Fruit fly (Drosophila melanogaster) whole organism, embryonic: ENCODE measurements around the gene CG7963.

Experiments
- ATbp ChIP-seq: fragments of 200-800 bp; sonication (Bioruptor generic); optimal IDR thresholded peaks from 2 replicates; lab custom pipeline; 2017; ENCODE audit warnings: missing biosample characterization, mild to moderate bottlenecking, missing genetic modification characterization, missing genetic modification reagents
- Atf3 ChIP-seq: fragments of 200-800 bp; sonication (Bioruptor generic); optimal IDR thresholded peaks from 3 replicates; lab custom pipeline; 2016; ENCODE audit warnings: missing biosample characterization, missing genetic modification characterization
- Bgb ChIP-seq: fragments of 200-800 bp; sonication (Bioruptor generic); IDR thresholded peaks from 2 replicates; pipeline ENCODE4 v1.3.6; 2022; ENCODE audit warnings: missing biosample characterization, missing genetic modification characterization; ENCODE audit not compliant: partially characterized antibody
- CG1024 ChIP-seq: fragments of 200-800 bp; sonication (Bioruptor generic); IDR thresholded peaks from 2 replicates; pipeline ENCODE4 v1.3.6; 2022; ENCODE audit warnings: missing biosample characterization, missing genetic modification characterization
- CG10274 ChIP-seq: fragments of 200-800 bp; sonication (Bioruptor generic); optimal IDR thresholded peaks from 3 replicates; lab custom pipeline; 2017; ENCODE audit warnings: missing biosample characterization, mild to moderate bottlenecking, missing genetic modification characterization
- CG11093 ChIP-seq: fragments of 200-800 bp; sonication (Bioruptor generic); IDR thresholded peaks from 3 replicates; pipeline ENCODE4 v1.3.6; 2022; ENCODE audit warnings: missing biosample characterization, missing genetic modification characterization
- CG12155 ChIP-seq: fragments of 200-800 bp; sonication (Bioruptor generic); optimal IDR thresholded peaks from 3 replicates; lab custom pipeline; 2016; ENCODE audit warnings: missing biosample characterization, missing genetic modification characterization
- CG12659 ChIP-seq: fragments of 200-800 bp; sonication (Bioruptor generic); optimal IDR thresholded peaks from 3 replicates; lab custom pipeline; 2017; ENCODE audit warnings: mild to moderate bottlenecking, missing biosample characterization, missing genetic modification reagents, missing genetic modification characterization
- CG14710 ChIP-seq: fragments of 200-800 bp; sonication (Bioruptor generic); optimal IDR thresholded peaks from 3 replicates; lab custom pipeline; 2019; ENCODE audit warnings: missing biosample characterization, mild to moderate bottlenecking, missing genetic modification characterization, moderate library complexity
- CG14965 ChIP-seq: fragments of 200-800 bp; sonication (Bioruptor generic); optimal IDR thresholded peaks from 2 replicates; lab custom pipeline; 2016; ENCODE audit warnings: missing biosample characterization, missing genetic modification characterization, borderline replicate concordance
- CG15073 ChIP-seq: fragments of 200-800 bp; sonication (Bioruptor generic); optimal IDR thresholded peaks from 2 replicates; lab custom pipeline; 2016; ENCODE audit warnings: missing biosample characterization, missing genetic modification characterization
- CG17359 ChIP-seq: fragments of 200-800 bp; sonication (Bioruptor generic); optimal IDR thresholded peaks from 3 replicates; lab custom pipeline; 2018; ENCODE audit warnings: missing biosample characterization, mild to moderate bottlenecking, missing genetic modification characterization, moderate library complexity
- CG17568 ChIP-seq: fragments of 200-800 bp; sonication (Bioruptor generic); optimal IDR thresholded peaks from 2 replicates; lab custom pipeline; 2018; ENCODE audit warnings: missing biosample characterization, mild to moderate bottlenecking, missing genetic modification characterization, moderate library complexity
- CG18599 ChIP-seq: fragments of 200-800 bp; sonication (Bioruptor generic); optimal IDR thresholded peaks from 3 replicates; lab custom pipeline; 2017; ENCODE audit warnings: missing biosample characterization, missing genetic modification characterization, mild to moderate bottlenecking, moderate library complexity, missing genetic modification reagents
- CG2199 ChIP-seq: fragments of 200-800 bp; sonication (Bioruptor generic); IDR thresholded peaks from 3 replicates; pipeline ENCODE4 v1.3.6; 2022; ENCODE audit warnings: missing biosample characterization, missing genetic modification characterization
- CG2712 ChIP-seq: fragments of 200-800 bp; optimal IDR thresholded peaks from 3 replicates; lab custom pipeline; 2019; ENCODE audit warnings: missing biosample characterization, mild to moderate bottlenecking, missing genetic modification characterization, moderate library complexity
- CG2889 ChIP-seq: fragments of 200-800 bp; sonication (Bioruptor generic); IDR thresholded peaks from 3 replicates; pipeline ENCODE4 v1.3.6; 2022; ENCODE audit warnings: missing biosample characterization, missing genetic modification characterization
- CG34224 ChIP-seq: fragments of 200-800 bp; sonication (Bioruptor generic); IDR thresholded peaks from 3 replicates; pipeline ENCODE4 v1.3.6; 2022; ENCODE audit warnings: missing biosample characterization, missing genetic modification characterization; ENCODE audit not compliant: partially characterized antibody
- CG7963 ChIP-seq: fragments of 200-800 bp; sonication (Bioruptor generic); IDR thresholded peaks from 3 replicates; pipeline ENCODE4 v1.3.6; 2022; ENCODE audit warnings: missing biosample characterization, missing genetic modification characterization; ENCODE audit not compliant: partially characterized antibody
- CG8359 ChIP-seq: fragments of 200-800 bp; sonication (Bioruptor generic); optimal IDR thresholded peaks from 2 replicates; lab custom pipeline; 2017; ENCODE audit warnings: missing biosample characterization, mild to moderate bottlenecking, missing genetic modification characterization, borderline replicate concordance
- CG9817 ChIP-seq: fragments of 200-800 bp; sonication (Bioruptor generic); optimal IDR thresholded peaks from 2 replicates; lab custom pipeline; 2018; ENCODE audit warnings: missing biosample characterization, mild to moderate bottlenecking, missing genetic modification characterization, moderate library complexity
- Ets97D ChIP-seq: fragments of 200-800 bp; sonication (Bioruptor generic); optimal IDR thresholded peaks from 3 replicates; lab custom pipeline; 2016; ENCODE audit warnings: missing biosample characterization, missing genetic modification characterization
- Gsc ChIP-seq: fragments of 200-800 bp; sonication (Bioruptor generic); IDR thresholded peaks from 2 replicates; pipeline ENCODE4 v1.3.6; 2022; ENCODE audit warnings: missing biosample characterization, missing genetic modification characterization
- H2.0 ChIP-seq: fragments of 200-800 bp; sonication (Bioruptor generic); IDR thresholded peaks from 2 replicates; pipeline ENCODE4 v1.3.6; 2022; ENCODE audit warnings: missing biosample characterization, missing genetic modification characterization
- Mes4 ChIP-seq: fragments of 200-800 bp; sonication (Bioruptor generic); optimal IDR thresholded peaks from 2 replicates; lab custom pipeline; 2016; ENCODE audit warnings: missing biosample characterization, missing genetic modification characterization
- NK7.1 ChIP-seq: fragments of 200-800 bp; sonication (Bioruptor generic); optimal IDR thresholded peaks from 3 replicates; lab custom pipeline; 2016; ENCODE audit warnings: missing biosample characterization, missing genetic modification characterization
- NfI ChIP-seq: fragments of 200-800 bp; sonication (Bioruptor generic); optimal IDR thresholded peaks from 3 replicates; lab custom pipeline; 2018; ENCODE audit warnings: missing biosample characterization, mild to moderate bottlenecking, missing genetic modification characterization, moderate library complexity
- ac ChIP-seq: fragments of 200-800 bp; sonication (Bioruptor generic); optimal IDR thresholded peaks from 3 replicates; lab custom pipeline; 2017; ENCODE audit warnings: missing biosample characterization, mild to moderate bottlenecking, missing genetic modification characterization
- btn ChIP-seq: fragments of 200-800 bp; sonication (Bioruptor generic); optimal IDR thresholded peaks from 2 replicates; lab custom pipeline; 2016; ENCODE audit warnings: missing biosample characterization, missing genetic modification characterization
- crp ChIP-seq, 2 experiments: fragments of 200-800 bp; sonication (Bioruptor generic); optimal IDR thresholded peaks; 2 replicates in 1 of 2; 3 replicates in 1 of 2; lab custom pipeline; 2017; ENCODE audit warnings: missing biosample characterization in 2 of 2, missing genetic modification characterization in 2 of 2, mild to moderate bottlenecking in 1 of 2, moderate library complexity in 1 of 2
- disco-r ChIP-seq: fragments of 200-800 bp; sonication (Bioruptor generic); optimal IDR thresholded peaks from 2 replicates; lab custom pipeline; 2016; ENCODE audit warnings: missing biosample characterization, missing genetic modification characterization
- emc ChIP-seq: fragments of 200-800 bp; sonication (Bioruptor generic); optimal IDR thresholded peaks from 2 replicates; lab custom pipeline; 2016; ENCODE audit warnings: missing biosample characterization, missing genetic modification characterization
- esg ChIP-seq: fragments of 200-800 bp; sonication (Bioruptor generic); conservative IDR thresholded peaks from 2 replicates; pipeline ENCODE4 v1.3.6; 2022; ENCODE audit warnings: missing biosample characterization, missing genetic modification characterization
- ewg ChIP-seq: fragments of 200-800 bp; sonication (Bioruptor generic); optimal IDR thresholded peaks from 3 replicates; lab custom pipeline; 2017; ENCODE audit warnings: mild to moderate bottlenecking, missing biosample characterization, missing genetic modification reagents, missing genetic modification characterization
- fd102C ChIP-seq: fragments of 200-800 bp; sonication (Bioruptor generic); optimal IDR thresholded peaks from 2 replicates; lab custom pipeline; 2018; ENCODE audit warnings: missing biosample characterization, mild to moderate bottlenecking, missing genetic modification characterization, moderate library complexity
- fd64A ChIP-seq: fragments of 200-800 bp; sonication (Bioruptor generic); optimal IDR thresholded peaks from 3 replicates; lab custom pipeline; 2018; ENCODE audit warnings: missing biosample characterization, mild to moderate bottlenecking, missing genetic modification characterization
- fru ChIP-seq: fragments of >200 bp; optimal IDR thresholded peaks from 2 replicates; lab custom pipeline; 2017
- hb ChIP-seq: fragments of 200-800 bp; sonication (Bioruptor generic); IDR thresholded peaks from 3 replicates; pipeline ENCODE4 v1.3.6; 2022; ENCODE audit warnings: missing biosample characterization, missing genetic modification characterization; ENCODE audit not compliant: partially characterized antibody
- kni ChIP-seq: fragments of 200-800 bp; sonication (Bioruptor generic); optimal IDR thresholded peaks from 3 replicates; lab custom pipeline; 2017; ENCODE audit warnings: mild to moderate bottlenecking, missing biosample characterization, missing genetic modification reagents, missing genetic modification characterization
- mam ChIP-seq: fragments of 200-800 bp; sonication (Bioruptor generic); optimal IDR thresholded peaks from 3 replicates; lab custom pipeline; 2016; ENCODE audit warnings: missing biosample characterization, missing genetic modification characterization
- schlank ChIP-seq: fragments of 200-800 bp; sonication (Bioruptor generic); optimal IDR thresholded peaks from 2 replicates; lab custom pipeline; 2018; ENCODE audit warnings: missing biosample characterization, mild to moderate bottlenecking, missing genetic modification characterization
- sob ChIP-seq: fragments of 200-800 bp; sonication (Bioruptor generic); IDR thresholded peaks from 2 replicates; pipeline ENCODE4 v1.3.6; 2022; ENCODE audit warnings: missing biosample characterization, missing genetic modification characterization
- sr ChIP-seq: fragments of 200-800 bp; sonication (Bioruptor generic); IDR thresholded peaks from 3 replicates; pipeline ENCODE4 v1.3.6; 2022; ENCODE audit warnings: missing biosample characterization, missing genetic modification characterization
- tap ChIP-seq: fragments of 200-800 bp; optimal IDR thresholded peaks from 3 replicates; lab custom pipeline; 2019; ENCODE audit warnings: missing biosample characterization, mild to moderate bottlenecking, missing genetic modification characterization, moderate library complexity
- tin ChIP-seq: fragments of 200-800 bp; sonication (Bioruptor generic); optimal IDR thresholded peaks from 3 replicates; lab custom pipeline; 2016; ENCODE audit warnings: missing biosample characterization, missing genetic modification characterization
- trem ChIP-seq: fragments of 200-800 bp; optimal IDR thresholded peaks from 3 replicates; lab custom pipeline; 2019; ENCODE audit warnings: missing biosample characterization, mild to moderate bottlenecking, missing genetic modification characterization, moderate library complexity
- unc-4 ChIP-seq: fragments of 200-800 bp; sonication (Bioruptor generic); IDR thresholded peaks from 2 replicates; pipeline ENCODE4 v1.3.6; 2022; ENCODE audit warnings: missing biosample characterization, missing genetic modification characterization; ENCODE audit not compliant: partially characterized antibody
- unpg ChIP-seq: fragments of 200-800 bp; sonication (Bioruptor generic); optimal IDR thresholded peaks from 3 replicates; lab custom pipeline; 2018; ENCODE audit warnings: missing biosample characterization, mild to moderate bottlenecking, missing genetic modification characterization, moderate library complexity

Gene CG7963

DNA sequence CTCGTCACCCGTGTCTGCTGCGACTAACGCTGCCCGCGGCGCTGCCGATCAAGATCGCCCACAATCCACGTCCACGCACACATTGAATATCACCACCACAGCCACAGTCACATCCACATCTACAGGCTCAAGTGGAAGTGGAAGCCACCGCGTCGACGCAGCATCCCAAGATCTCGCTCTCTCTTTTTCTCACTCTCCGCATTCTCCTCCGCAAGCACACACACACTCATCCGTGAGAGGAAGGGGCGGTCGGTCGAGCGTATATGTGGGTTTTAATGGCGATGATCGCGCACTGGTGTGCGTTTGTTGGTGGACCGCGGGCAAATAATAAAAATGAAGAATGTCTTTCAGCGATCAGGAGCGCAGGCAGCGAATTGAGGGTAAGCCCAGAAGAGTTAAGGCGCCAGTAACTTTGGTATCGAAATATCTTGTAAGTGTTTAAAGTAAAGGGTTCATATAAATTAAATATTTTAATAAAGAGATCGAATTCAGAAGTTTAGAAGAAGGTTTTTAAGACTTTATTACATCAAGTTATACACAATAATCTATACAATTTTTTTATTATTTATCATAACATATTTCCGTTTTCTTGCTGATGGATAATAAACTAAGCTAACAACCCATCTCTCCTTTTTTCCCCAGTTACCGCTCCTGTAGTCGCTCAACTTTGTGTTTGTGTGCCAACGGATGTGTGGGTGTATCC lies 28.7 kb upstream of the CG7963 start, which contains the start of gene Poxm (continued):
- peak; percentile 3 for TF ChIP-seq disco-r (GFP tag; lab: Kevin White, UChicago)
- TF ChIP-seq CG9817 (tag; lab: Kevin White, UChicago) = peak; percentile 87
- TF ChIP-seq CG18599 = peak; percentile 79
- TF ChIP-seq CG8359 (GFP tag; lab: Kevin White, UChicago) = peak; percentile 84
- TF ChIP-seq H2.0 = peak; percentile 53
- peak; percentile 75 for TF ChIP-seq ac (GFP tag; lab: Kevin White, UChicago)
- TF ChIP-seq unpg (GFP tag; lab: Kevin White, UChicago) = peak; percentile 85
- TF ChIP-seq Ets97D (GFP tag; lab: Kevin White, UChicago) = peak; percentile 33
- TF ChIP-seq unc-4 (GFP tag; lab: Robert Waterston, UW) = no peak
- TF ChIP-seq CG2889 (GFP tag; lab: Robert Waterston, UW) = 0 out of 3 replicates have a peak, but pooled peaks have one; percentile 51
- peak; percentile 78 for TF ChIP-seq CG12155
- peak; percentile 52 for TF ChIP-seq kni
- no peak for TF ChIP-seq fd64A (GFP tag; lab: Kevin White, UChicago)
- TF ChIP-seq CG2712 = peak; percentile 96
- TF ChIP-seq CG14710 (tag; lab: Kevin White, UChicago) = peak; percentile 95
- TF ChIP-seq CG2199 (GFP tag; lab: Robert Waterston, UW) = 0 out of 3 replicates have a peak, but pooled peaks have one; percentile 10
- TF ChIP-seq sr (GFP tag; lab: Robert Waterston, UW) = peak; percentile 95
- TF ChIP-seq CG1024 (GFP tag; lab: Robert Waterston, UW) = peak; percentile 58; the same call in 1 of the 2 replicates
- peak; percentile 86 for TF ChIP-seq ewg
- TF ChIP-seq btn = peak; percentile 39
- peak; percentile 72 for TF ChIP-seq CG15073 (GFP tag; lab: Kevin White, UChicago)
- TF ChIP-seq sob (GFP tag; lab: Robert Waterston, UW) = peak; percentile 85
- TF ChIP-seq CG17359 = peak; percentile 88
- no peak for TF ChIP-seq NK7.1 (GFP tag; lab: Kevin White, UChicago)
- TF ChIP-seq fd102C (GFP tag; lab: Kevin White, UChicago) = peak; percentile 1
- TF ChIP-seq NfI (GFP tag; lab: Kevin White, UChicago) = peak; percentile 88
- peak; percentile 86 for TF ChIP-seq Gsc (GFP tag; lab: Robert Waterston, UW)
- TF ChIP-seq Atf3 (GFP tag; lab: Kevin White, UChicago) = peak; percentile 27
- no peak for TF ChIP-seq Mes4
- peak; percentile 60 for TF ChIP-seq mam (GFP tag; lab: Kevin White, UChicago)
- peak; percentile 87 for TF ChIP-seq trem (tag; lab: Kevin White, UChicago)
- peak; percentile 56 for TF ChIP-seq CG17568 (GFP tag; lab: Kevin White, UChicago)
- peak; percentile 89 for TF ChIP-seq tin (GFP tag; lab: Kevin White, UChicago)
- TF ChIP-seq CG12659 (GFP tag; lab: Kevin White, UChicago) = peak; percentile 92
- TF ChIP-seq ATbp (GFP tag; lab: Kevin White, UChicago) = peak; percentile 81
- peak in 1 of 2 experiments; percentile 47 for TF ChIP-seq crp (GFP tag; optimal IDR thresholded peaks at IDR 0.05; lab: Kevin White, UChicago)
- TF ChIP-seq esg (GFP tag; lab: Robert Waterston, UW) = peak; percentile 88
- TF ChIP-seq hb (GFP tag; lab: Robert Waterston, UW) = no peak
- no peak for TF ChIP-seq CG14965 (GFP tag; lab: Kevin White, UChicago)
- TF ChIP-seq CG10274 (GFP tag; lab: Kevin White, UChicago) = peak; percentile 69
- TF ChIP-seq schlank (tag; lab: Kevin White, UChicago) = no peak
- no peak for TF ChIP-seq emc
- no peak for TF ChIP-seq fru
- TF ChIP-seq Bgb (GFP tag; lab: Robert Waterston, UW) = no peak
- TF ChIP-seq CG34224 = 0 out of 3 replicates have a peak, but pooled peaks have one; percentile 27
- TF ChIP-seq tap = peak; percentile 78
- no peak for TF ChIP-seq CG7963
- peak; percentile 92 for TF ChIP-seq CG11093 (GFP tag; lab: Robert Waterston, UW)
